Fruit fly (Drosophila melanogaster) whole organism, embryonic: ENCODE data around the gene CG4297.

Experiments used
- B-H2 ChIP-seq: fragments of 200-800 bp; sonication (Bioruptor generic); optimal IDR thresholded peaks from 2 replicates; lab custom pipeline; 2018; ENCODE audit warnings: missing biosample characterization, mild to moderate bottlenecking, missing genetic modification characterization
- CG1024 ChIP-seq: fragments of 200-800 bp; sonication (Bioruptor generic); IDR thresholded peaks from 2 replicates; pipeline ENCODE4 v1.3.6; 2022; ENCODE audit warnings: missing biosample characterization, missing genetic modification characterization
- CG10979 ChIP-seq: fragments of 200-800 bp; sonication (Bioruptor generic); optimal IDR thresholded peaks from 2 replicates; lab custom pipeline; 2018; ENCODE audit warnings: missing biosample characterization, mild to moderate bottlenecking, missing genetic modification characterization, moderate library complexity
- CG11093 ChIP-seq: fragments of 200-800 bp; sonication (Bioruptor generic); IDR thresholded peaks from 3 replicates; pipeline ENCODE4 v1.3.6; 2022; ENCODE audit warnings: missing biosample characterization, missing genetic modification characterization
- CG11696 ChIP-seq: fragments of 200-800 bp; sonication (Bioruptor generic); IDR thresholded peaks from 2 replicates; pipeline ENCODE4 v1.3.6; 2022; ENCODE audit warnings: missing biosample characterization, missing genetic modification characterization
- CG12219 ChIP-seq: fragments of 200-800 bp; sonication (Bioruptor generic); optimal IDR thresholded peaks from 3 replicates; lab custom pipeline; 2018; ENCODE audit warnings: missing biosample characterization, mild to moderate bottlenecking, missing genetic modification characterization
- CG12744 ChIP-seq: fragments of 200-800 bp; sonication (Bioruptor generic); optimal IDR thresholded peaks from 2 replicates; lab custom pipeline; 2016; ENCODE audit warnings: missing biosample characterization, missing genetic modification characterization
- CG13775 ChIP-seq: fragments of 200-800 bp; sonication (Bioruptor generic); optimal IDR thresholded peaks from 3 replicates; lab custom pipeline; 2017; ENCODE audit warnings: missing biosample characterization, mild to moderate bottlenecking, missing genetic modification characterization
- CG14050 ChIP-seq: fragments of 200-800 bp; sonication (Bioruptor generic); IDR thresholded peaks from 3 replicates; pipeline ENCODE4 v1.3.6; 2022; ENCODE audit warnings: missing biosample characterization, missing genetic modification characterization
- CG14860 ChIP-seq: fragments of 200-800 bp; sonication (Bioruptor generic); IDR thresholded peaks from 3 replicates; pipeline ENCODE4 v1.3.6; 2022; ENCODE audit warnings: missing biosample characterization, missing genetic modification characterization; ENCODE audit not compliant: partially characterized antibody
- CG17328 ChIP-seq: fragments of 200-800 bp; sonication (Bioruptor generic); IDR thresholded peaks from 2 replicates; pipeline ENCODE4 v1.3.6; 2022; ENCODE audit warnings: missing biosample characterization, missing genetic modification characterization
- CG18764 ChIP-seq: fragments of 200-800 bp; sonication (Bioruptor generic); optimal IDR thresholded peaks from 3 replicates; lab custom pipeline; 2016; ENCODE audit warnings: missing biosample characterization, missing genetic modification characterization
- CG2129 ChIP-seq: fragments of 200-800 bp; sonication (Bioruptor generic); IDR thresholded peaks from 2 replicates; pipeline ENCODE4 v1.3.6; 2022; ENCODE audit warnings: missing biosample characterization, missing genetic modification characterization; ENCODE audit not compliant: partially characterized antibody
- CG2202 ChIP-seq: fragments of 200-800 bp; sonication (Bioruptor generic); optimal IDR thresholded peaks from 2 replicates; lab custom pipeline; 2018; ENCODE audit warnings: missing biosample characterization, mild to moderate bottlenecking, missing genetic modification characterization
- CG3065 ChIP-seq: fragments of 200-800 bp; sonication (Bioruptor generic); optimal IDR thresholded peaks from 2 replicates; lab custom pipeline; 2016; ENCODE audit warnings: missing biosample characterization, missing genetic modification characterization
- CG6683 ChIP-seq: fragments of 200-800 bp; sonication (Bioruptor generic); optimal IDR thresholded peaks from 2 replicates; lab custom pipeline; 2017; ENCODE audit warnings: missing biosample characterization, mild to moderate bottlenecking, missing genetic modification characterization, missing genetic modification reagents
- CG8944 ChIP-seq: fragments of 200-800 bp; sonication (Bioruptor generic); optimal IDR thresholded peaks from 3 replicates; lab custom pipeline; 2016; ENCODE audit warnings: missing biosample characterization, missing genetic modification characterization
- CG9932 ChIP-seq: fragments of 200-800 bp; sonication (Bioruptor generic); IDR thresholded peaks from 2 replicates; pipeline ENCODE4 v1.3.6; 2022; ENCODE audit warnings: missing biosample characterization, missing genetic modification characterization
- Dad ChIP-seq: fragments of 200-800 bp; sonication (Bioruptor generic); optimal IDR thresholded peaks from 3 replicates; lab custom pipeline; 2016; ENCODE audit warnings: missing biosample characterization, missing genetic modification characterization
- Dek ChIP-seq: fragments of 200-800 bp; sonication (Bioruptor generic); optimal IDR thresholded peaks from 3 replicates; lab custom pipeline; 2019; ENCODE audit warnings: missing biosample characterization, mild to moderate bottlenecking, missing genetic modification characterization, moderate library complexity
- H15 ChIP-seq: fragments of 200-800 bp; sonication (Bioruptor generic); IDR thresholded peaks from 3 replicates; pipeline ENCODE4 v1.3.6; 2022; ENCODE audit warnings: missing biosample characterization, missing genetic modification characterization
- Hand ChIP-seq: fragments of 200-800 bp; sonication (Bioruptor generic); optimal IDR thresholded peaks from 2 replicates; lab custom pipeline; 2017; ENCODE audit warnings: mild to moderate bottlenecking, missing biosample characterization, missing genetic modification reagents, missing genetic modification characterization
- Hr51 ChIP-seq, 2 experiments: fragments of 200-800 bp; sonication (Bioruptor generic); optimal IDR thresholded peaks; 2 replicates in 1 of 2; 3 replicates in 1 of 2; lab custom pipeline; 2016 to 2018; ENCODE audit warnings: missing biosample characterization in 2 of 2, missing genetic modification characterization in 2 of 2, mild to moderate bottlenecking in 1 of 2, moderate library complexity in 1 of 2
- Jarid2 ChIP-seq: fragments of 200-800 bp; sonication (Bioruptor generic); optimal IDR thresholded peaks from 3 replicates; lab custom pipeline; 2017; ENCODE audit warnings: mild to moderate bottlenecking, missing biosample characterization, missing genetic modification reagents, missing genetic modification characterization
- NFAT ChIP-seq: fragments of 200-800 bp; sonication (Bioruptor generic); IDR thresholded peaks from 2 replicates; pipeline ENCODE4 v1.3.6; 2022; ENCODE audit warnings: missing biosample characterization, missing genetic modification characterization
- Oaz ChIP-seq: fragments of 200-800 bp; sonication (Bioruptor generic); IDR thresholded peaks from 2 replicates; pipeline ENCODE4 v1.3.6; 2022; ENCODE audit warnings: missing biosample characterization, missing genetic modification characterization
- TFAM ChIP-seq: fragments of 200-800 bp; sonication (Bioruptor generic); optimal IDR thresholded peaks from 2 replicates; lab custom pipeline; 2017; ENCODE audit warnings: missing biosample characterization, missing genetic modification characterization, inconsistent platforms
- bbx ChIP-seq: fragments of 200-800 bp; sonication (Bioruptor generic); IDR thresholded peaks from 2 replicates; pipeline ENCODE4 v1.3.6; 2022; ENCODE audit warnings: missing biosample characterization, missing genetic modification characterization; ENCODE audit not compliant: partially characterized antibody
- br ChIP-seq: fragments of >200 bp; optimal IDR thresholded peaks from 2 replicates; lab custom pipeline; 2017
- dm ChIP-seq: fragments of 200-800 bp; sonication (Bioruptor generic); optimal IDR thresholded peaks from 3 replicates; lab custom pipeline; 2016; ENCODE audit warnings: missing biosample characterization, missing genetic modification characterization
- ewg ChIP-seq: fragments of 200-800 bp; sonication (Bioruptor generic); optimal IDR thresholded peaks from 3 replicates; lab custom pipeline; 2017; ENCODE audit warnings: mild to moderate bottlenecking, missing biosample characterization, missing genetic modification reagents, missing genetic modification characterization
- eyg ChIP-seq: fragments of 200-800 bp; sonication (Bioruptor generic); optimal IDR thresholded peaks from 3 replicates; lab custom pipeline; 2016; ENCODE audit warnings: missing biosample characterization, missing genetic modification characterization
- gce ChIP-seq: fragments of 200-800 bp; sonication (Bioruptor generic); IDR thresholded peaks from 3 replicates; pipeline ENCODE4 v1.3.6; 2022; ENCODE audit warnings: missing biosample characterization, missing genetic modification characterization
- gcm ChIP-seq: fragments of 200-800 bp; sonication (Bioruptor generic); optimal IDR thresholded peaks from 2 replicates; lab custom pipeline; 2019; ENCODE audit warnings: missing biosample characterization, mild to moderate bottlenecking, missing genetic modification characterization, moderate library complexity
- h ChIP-seq: fragments of >200 bp; optimal IDR thresholded peaks from 2 replicates; lab custom pipeline; 2017
- oc ChIP-seq: fragments of 200-800 bp; sonication (Bioruptor generic); optimal IDR thresholded peaks from 2 replicates; lab custom pipeline; 2018; ENCODE audit warnings: missing biosample characterization, mild to moderate bottlenecking, missing genetic modification characterization, moderate library complexity
- otp ChIP-seq: fragments of 200-800 bp; sonication (Bioruptor generic); IDR thresholded peaks from 3 replicates; pipeline ENCODE4, ENCODE4 v1.3.6; 2022; ENCODE audit warnings: missing biosample characterization, missing genetic modification characterization
- pan ChIP-seq, 4 experiments: fragments of >200 bp in 3 of 4; fragments of 200-800 bp in 1 of 4; sonication (Bioruptor generic) in 1 of 4; optimal IDR thresholded peaks in 3 of 4; IDR thresholded peaks in 1 of 4; 2 replicates each; pipeline versions ENCODE4 v1.3.6 to Lab custom; 2017 to 2022; ENCODE audit warnings: missing biosample characterization in 2 of 4, missing genetic modification characterization in 2 of 4, mixed read lengths in 1 of 4
- pum ChIP-seq: fragments of 200-800 bp; sonication (Bioruptor generic); optimal IDR thresholded peaks from 2 replicates; lab custom pipeline; 2016; ENCODE audit warnings: missing biosample characterization, missing genetic modification characterization
- schlank ChIP-seq: fragments of 200-800 bp; sonication (Bioruptor generic); optimal IDR thresholded peaks from 2 replicates; lab custom pipeline; 2018; ENCODE audit warnings: missing biosample characterization, mild to moderate bottlenecking, missing genetic modification characterization
- seq ChIP-seq: fragments of 200-800 bp; sonication (Bioruptor generic); IDR thresholded peaks from 2 replicates; pipeline ENCODE4 v1.3.6; 2022; ENCODE audit warnings: missing biosample characterization, missing genetic modification characterization
- slbo ChIP-seq: fragments of 200-800 bp; sonication (Bioruptor generic); IDR thresholded peaks from 2 replicates; pipeline ENCODE4 v1.3.6; 2022; ENCODE audit warnings: missing biosample characterization, missing genetic modification characterization
- tio ChIP-seq: fragments of 200-800 bp; sonication (Bioruptor generic); optimal IDR thresholded peaks from 2 replicates; lab custom pipeline; 2017; ENCODE audit warnings: missing biosample characterization, missing genetic modification characterization, inconsistent platforms
- toy ChIP-seq: fragments of 200-800 bp; sonication (Bioruptor generic); IDR thresholded peaks from 2 replicates; pipeline ENCODE4 v1.3.6; 2022; ENCODE audit warnings: missing biosample characterization, missing genetic modification characterization
- trh ChIP-seq: fragments of 200-800 bp; sonication (Bioruptor generic); optimal IDR thresholded peaks from 2 replicates; lab custom pipeline; 2016; ENCODE audit warnings: missing biosample characterization, missing genetic modification characterization
- twi ChIP-seq: fragments of 200-800 bp; optimal IDR thresholded peaks from 2 replicates; lab custom pipeline; 2019; ENCODE audit warnings: missing biosample characterization, mild to moderate bottlenecking, missing genetic modification characterization, moderate library complexity
- tx ChIP-seq: fragments of 200-800 bp; sonication (Bioruptor generic); optimal IDR thresholded peaks from 2 replicates; lab custom pipeline; 2016; ENCODE audit warnings: missing biosample characterization, missing genetic modification characterization
- zfh1 ChIP-seq: fragments of 200-800 bp; sonication (Bioruptor generic); IDR thresholded peaks from 3 replicates; pipeline ENCODE4 v1.3.6; 2022; ENCODE audit warnings: missing biosample characterization, missing genetic modification characterization

Gene CG4297

DNA sequence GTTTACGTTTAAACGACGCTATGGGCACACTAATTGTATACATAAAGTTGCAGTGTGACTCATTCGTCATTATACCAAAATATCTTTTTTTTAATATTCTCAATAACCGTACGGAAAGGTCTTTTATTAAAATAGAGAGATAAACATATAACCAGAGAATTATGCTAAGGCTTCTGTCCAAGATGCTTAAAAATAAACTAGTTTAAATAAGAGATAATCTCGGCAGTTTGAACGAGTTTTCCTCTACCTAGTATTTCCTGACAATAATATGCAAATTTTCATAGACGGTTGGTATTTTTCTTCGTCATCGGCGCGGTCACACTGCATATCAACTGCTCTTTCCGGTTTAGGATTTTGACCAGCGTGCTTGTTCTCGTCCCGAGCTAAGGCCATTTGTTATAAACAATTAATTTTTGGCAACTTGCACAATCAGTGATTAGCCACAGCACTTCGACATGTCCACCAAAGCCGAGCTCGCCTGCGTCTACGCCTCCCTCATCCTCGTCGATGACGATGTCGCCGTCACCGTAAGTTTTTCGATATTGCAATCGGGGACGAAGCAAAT is 52.3 kb downstream of the CG4297 start, which contains the start of the genes CG13690 and RpLP1 (continued):
- TF ChIP-seq ewg (GFP tag; lab: Kevin White, UChicago) (peak; percentile 61), CG1024 (GFP tag; lab: Robert Waterston, UW) (peak; percentile 43; the same call in 1 of the 2 replicates), Oaz (no peak), slbo (GFP tag; lab: Robert Waterston, UW) (peak; percentile 37; the same call in 1 of the 2 replicates), h (lab: Kevin White, UChicago) (no peak), tx (no peak), pum (GFP tag; lab: Kevin White, UChicago) (peak; percentile 36), Hr51 (GFP tag; optimal IDR thresholded peaks at IDR 0.05; lab: Kevin White, UChicago) (peak; percentile 39 to 72), pan (optimal IDR thresholded peaks at IDR 0.05; lab: Kevin White, UChicago) (no peak), pan (GFP tag; optimal IDR thresholded peaks at IDR 0.05 in 1 of 2, IDR thresholded peaks at IDR 0.05 in 1 of 2) (peak in 1 of 2 experiments; percentile 69), NFAT (GFP tag; lab: Robert Waterston, UW) (peak; percentile 69; the same call in 1 of the 2 replicates), CG2129 (no peak), dm (GFP tag; lab: Kevin White, UChicago) (peak; percentile 91), CG2202 (peak; percentile 77), eyg (GFP tag; lab: Kevin White, UChicago) (peak; percentile 72), CG13775 (peak; percentile 91), gce (peak; percentile 69; the same call in 1 of the 3 replicates), CG12744 (peak; percentile 45), B-H2 (GFP tag; lab: Kevin White, UChicago) (peak; percentile 80), tio (GFP tag; lab: Kevin White, UChicago) (no peak), zfh1 (GFP tag; lab: Robert Waterston, UW) (peak; percentile 76), oc (tag; lab: Kevin White, UChicago) (peak; percentile 0), Jarid2 (GFP tag; lab: Kevin White, UChicago) (peak; percentile 64)

DNA sequence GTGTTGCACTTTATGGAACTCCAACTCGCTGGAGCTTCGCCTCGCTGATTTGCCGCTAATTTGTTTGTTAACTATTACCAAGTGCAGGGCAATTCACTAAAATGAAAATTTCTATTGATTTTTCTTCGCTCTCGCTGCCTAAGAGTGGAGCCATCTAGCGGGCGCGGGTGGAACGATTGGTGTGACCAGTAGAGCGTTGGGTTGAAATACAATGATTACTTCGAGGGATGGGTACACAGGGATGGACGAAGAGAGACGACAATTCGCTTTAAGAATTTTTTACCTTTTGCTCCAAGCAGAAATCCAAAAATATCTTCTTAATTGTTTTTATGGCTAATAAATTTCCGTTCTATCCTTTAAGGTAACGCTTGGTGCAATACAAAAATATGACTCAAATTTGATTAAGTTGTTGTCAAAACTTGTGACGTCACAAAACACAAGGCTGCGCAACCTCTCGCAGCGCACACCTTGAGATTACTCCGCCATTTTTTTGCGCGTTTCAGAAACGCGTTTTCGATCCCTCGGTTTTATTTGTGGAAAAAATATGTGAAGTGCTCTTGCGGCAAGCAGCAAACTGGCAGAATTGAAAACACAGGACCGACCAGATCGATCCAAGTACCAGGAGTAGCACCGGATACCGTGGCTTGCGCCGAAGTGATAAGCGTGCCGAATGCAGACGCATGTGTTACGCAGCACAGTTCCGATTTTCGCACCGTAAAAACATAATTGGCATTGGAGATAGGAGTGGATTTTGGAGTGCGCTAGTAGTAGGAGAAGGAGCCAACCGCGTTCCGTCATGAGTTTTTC is 57.2 kb downstream of the CG4297 start, which contains the start of the genes AP-2alpha and ebi:
TSS of gene AP-2alpha (minus strand) at position 185 of the 807 bp plus-strand sequence.
TSS of gene ebi (plus strand) at position 475 of the 807 bp plus-strand sequence.
- TF ChIP-seq CG14860 (GFP tag; lab: Robert Waterston, UW) (no peak), otp (GFP tag; lab: Robert Waterston, UW) (peak; percentile 78), CG3065 (GFP tag; lab: Kevin White, UChicago) (peak; percentile 69), h (lab: Kevin White, UChicago) (no peak), B-H2 (GFP tag; lab: Kevin White, UChicago) (peak; percentile 83), Dad (GFP tag; lab: Kevin White, UChicago) (peak; percentile 89), trh (GFP tag; lab: Kevin White, UChicago) (peak; percentile 75), twi (tag; lab: Kevin White, UChicago) (peak; percentile 82), CG11093 (GFP tag; lab: Robert Waterston, UW) (peak; percentile 88), gcm (GFP tag; lab: Kevin White, UChicago) (peak; percentile 65), CG18764 (peak; percentile 77), CG11696 (0 out of 2 replicates have a peak, but pooled peaks have one; percentile 10), eyg (GFP tag; lab: Kevin White, UChicago) (peak; percentile 87), CG8944 (GFP tag; lab: Kevin White, UChicago) (peak; percentile 95), Hand (GFP tag; lab: Kevin White, UChicago) (peak; percentile 58), CG10979 (tag; lab: Kevin White, UChicago) (peak; percentile 76), br (lab: Kevin White, UChicago) (no peak), CG12219 (GFP tag; lab: Kevin White, UChicago) (peak; percentile 60), CG17328 (GFP tag; lab: Robert Waterston, UW) (peak; percentile 81), bbx (GFP tag; lab: Robert Waterston, UW) (no peak), H15 (GFP tag; lab: Robert Waterston, UW) (peak; percentile 77), CG14050 (GFP tag; lab: Robert Waterston, UW) (peak; percentile 73), TFAM (no peak), toy (no peak), Dek (tag; lab: Kevin White, UChicago) (peak; percentile 83), CG6683 (GFP tag; lab: Kevin White, UChicago) (peak; percentile 28), schlank (peak; percentile 67), seq (GFP tag; lab: Robert Waterston, UW) (peak; percentile 82), CG9932 (peak; percentile 95)
